In genomic region chrIII:6123647-6124046, ce11 we compare ENCODE assay signal across 8 worm cellular contexts.
A peak's percentile ranks its signal among the peaks of the same experiment; 100 is the strongest.
TF ChIP-seq lines count a peak whose summit lies in the region.

No protein-coding gene starts in this region.

TF ChIP-seq in whole organism, L1 larva, 84 proteins besides CTCF, POLR2A, EP300 and RAD21:
- TF ChIP-seq nhr-71 (tag; optimal IDR thresholded peaks at IDR 0.05; lab: Kevin White, UChicago) (peak; percentile 12), egl-13 (tag; optimal IDR thresholded peaks at IDR 0.05; lab: Kevin White, UChicago) (no peak), mdl-1 (tag; optimal IDR thresholded peaks at IDR 0.05; lab: Kevin White, UChicago) (no peak), nhr-19 (GFP tag; conservative IDR thresholded peaks at IDR 0.05; lab: Robert Waterston, UW) (0 out of 2 replicates have a peak, but pooled peaks have one; percentile 19), ceh-88 (GFP tag; IDR thresholded peaks at IDR 0.05; lab: Robert Waterston, UW) (peak; percentile 19; the same call in 1 of the 2 replicates), mab-9 (GFP tag; IDR thresholded peaks at IDR 0.05; lab: Robert Waterston, UW) (0 out of 2 replicates have a peak, but pooled peaks have one; percentile 10), ztf-4 (tag; optimal IDR thresholded peaks at IDR 0.05; lab: Kevin White, UChicago) (peak; percentile 74), efl-1 (optimal IDR thresholded peaks at IDR 0.05; lab: Kevin White, UChicago) (no peak), efl-1 (GFP tag; optimal IDR thresholded peaks at IDR 0.05 in 1 of 2; lab: Kevin White, UChicago) (peak in 1 of 2 experiments; percentile 29), unc-98 (GFP tag; IDR thresholded peaks at IDR 0.05; lab: Robert Waterston, UW) (no peak)

TF ChIP-seq in whole organism, L2 larva, 48 proteins besides CTCF, POLR2A, EP300 and RAD21:
- TF ChIP-seq ama-1 (optimal IDR thresholded peaks at IDR 0.05; lab: Kevin White, UChicago) (peak; percentile 37), crh-2 (tag; optimal IDR thresholded peaks at IDR 0.05; lab: Kevin White, UChicago) (peak; percentile 37), ztf-4 (tag; optimal IDR thresholded peaks at IDR 0.05; lab: Kevin White, UChicago) (peak; percentile 35), sem-4 (tag; optimal IDR thresholded peaks at IDR 0.05; lab: Kevin White, UChicago) (no peak), Y55F3AM.14 (GFP tag; optimal IDR thresholded peaks at IDR 0.05; lab: Kevin White, UChicago) (peak; percentile 55)
TF ChIP-seq in whole organism, L2 larva: peak in this region for 4.

TF ChIP-seq in whole organism, L3 larva, 47 proteins besides CTCF, POLR2A, EP300 and RAD21:
- TF ChIP-seq ceh-82 (tag; optimal IDR thresholded peaks at IDR 0.05; lab: Kevin White, UChicago) (peak; percentile 36), aly-2 (tag; optimal IDR thresholded peaks at IDR 0.05; lab: Kevin White, UChicago) (peak; percentile 42), ceh-28 (tag; optimal IDR thresholded peaks at IDR 0.05; lab: Kevin White, UChicago) (no peak), lsy-12 (tag; optimal IDR thresholded peaks at IDR 0.05; lab: Kevin White, UChicago) (peak; percentile 37), ama-1 (optimal IDR thresholded peaks at IDR 0.05; lab: Kevin White, UChicago) (peak; percentile 13)

TF ChIP-seq in whole organism, L4 larva, 104 proteins besides CTCF, POLR2A, EP300 and RAD21 (continues in another document):
- TF ChIP-seq ZK546.5 (tag; optimal IDR thresholded peaks at IDR 0.05; lab: Kevin White, UChicago) (no peak), lim-7 (GFP tag; IDR thresholded peaks at IDR 0.05; lab: Robert Waterston, UW) (peak; percentile 52; the same call in 1 of the 2 replicates), daf-8 (GFP tag; IDR thresholded peaks at IDR 0.05; lab: Robert Waterston, UW) (no peak), duxl-1 (tag; optimal IDR thresholded peaks at IDR 0.05; lab: Kevin White, UChicago; ENCODE audit: poor library complexity) (no peak), aha-1 (tag; lab: Kevin White, UChicago) (no peak), php-3 (GFP tag; IDR thresholded peaks at IDR 0.05; lab: Robert Waterston, UW) (peak; percentile 42; the same call in 1 of the 2 replicates), lsy-2 (tag; optimal IDR thresholded peaks at IDR 0.05; lab: Kevin White, UChicago) (peak; percentile 13 to 23), nhr-41 (GFP tag; IDR thresholded peaks at IDR 0.05; lab: Robert Waterston, UW) (no peak), daf-16 (GFP tag; optimal IDR thresholded peaks at IDR 0.05; lab: Kevin White, UChicago) (peak in 1 of 2 experiments; percentile 39), daf-16 (tag; optimal IDR thresholded peaks at IDR 0.05; lab: Kevin White, UChicago) (no peak), F26F4.8 (GFP tag; conservative IDR thresholded peaks at IDR 0.05; lab: Robert Waterston, UW) (no peak), tag-97 (GFP tag; IDR thresholded peaks at IDR 0.05; lab: Robert Waterston, UW) (no peak), pha-4 (GFP tag; IDR thresholded peaks at IDR 0.05; lab: Robert Waterston, UW) (no peak), pha-4 (tag; optimal IDR thresholded peaks at IDR 0.05; lab: Kevin White, UChicago) (no peak)

TF ChIP-seq in whole organism, late embryonic, 69 proteins besides CTCF, POLR2A, EP300 and RAD21:
- peak; percentile 7 for TF ChIP-seq sox-4 (tag; optimal IDR thresholded peaks at IDR 0.05; lab: Kevin White, UChicago)
- TF ChIP-seq pax-1 (tag; optimal IDR thresholded peaks at IDR 0.05; lab: Kevin White, UChicago) = no peak
- TF ChIP-seq mec-3 (tag; optimal IDR thresholded peaks at IDR 0.05; lab: Kevin White, UChicago; ENCODE audit: borderline replicate concordance) = no peak
- no peak for TF ChIP-seq fax-1 (tag; optimal IDR thresholded peaks at IDR 0.05; lab: Kevin White, UChicago)
- TF ChIP-seq syd-9 (tag; optimal IDR thresholded peaks at IDR 0.05; lab: Kevin White, UChicago) = no peak
- no peak for TF ChIP-seq dmd-4 (tag; optimal IDR thresholded peaks at IDR 0.05; lab: Kevin White, UChicago; ENCODE audit: borderline replicate concordance)

TF ChIP-seq in whole organism, midembryonic, 9 proteins besides CTCF, POLR2A, EP300 and RAD21:
- TF ChIP-seq flt-1 (GFP tag; IDR thresholded peaks at IDR 0.05; lab: Robert Waterston, UW) (0 out of 2 replicates have a peak, but pooled peaks have one; percentile 35), tab-1 (GFP tag; IDR thresholded peaks at IDR 0.05; lab: Robert Waterston, UW) (no peak)

TF ChIP-seq in whole organism, mixed stage, embryonic, 35 proteins besides CTCF, POLR2A, EP300 and RAD21:
- TF ChIP-seq unc-120 (tag; optimal IDR thresholded peaks at IDR 0.05; lab: Kevin White, UChicago; ENCODE audit: poor library complexity, severe bottlenecking) = peak; percentile 1
- TF ChIP-seq drap-1 (GFP tag; optimal IDR thresholded peaks at IDR 0.05; lab: Kevin White, UChicago) = no peak

TF ChIP-seq in whole organism, young adult, 124 proteins besides CTCF, POLR2A, EP300 and RAD21 (continues in another document):
- 0 out of 2 replicates have a peak, but pooled peaks have one; percentile 11 for TF ChIP-seq ceh-100 (GFP tag; IDR thresholded peaks at IDR 0.05; lab: Robert Waterston, UW)
- TF ChIP-seq madf-6 (GFP tag; IDR thresholded peaks at IDR 0.05; lab: Robert Waterston, UW) = peak; percentile 33; the same call in 1 of the 2 replicates
- TF ChIP-seq dpl-1 (GFP tag; optimal IDR thresholded peaks at IDR 0.05; lab: Kevin White, UChicago) = no peak
- TF ChIP-seq ztf-26 (tag; optimal IDR thresholded peaks at IDR 0.05; lab: Kevin White, UChicago) = no peak
- no peak for TF ChIP-seq ztf-22 (GFP tag; optimal IDR thresholded peaks at IDR 0.05; lab: Kevin White, UChicago)
- no peak for TF ChIP-seq ceh-40 (GFP tag; IDR thresholded peaks at IDR 0.05; lab: Robert Waterston, UW)
- TF ChIP-seq atf-7 (tag; optimal IDR thresholded peaks at IDR 0.05; lab: Kevin White, UChicago) = no peak
- TF ChIP-seq lin-35 (GFP tag; optimal IDR thresholded peaks at IDR 0.05; lab: Kevin White, UChicago) = peak in 1 of 3 experiments; percentile 62
- peak; percentile 64; the same call in 1 of the 2 replicates for TF ChIP-seq aptf-3 (GFP tag; IDR thresholded peaks at IDR 0.05; lab: Robert Waterston, UW)
- TF ChIP-seq repo-1 (tag; optimal IDR thresholded peaks at IDR 0.05; lab: Kevin White, UChicago) = no peak
- no peak for TF ChIP-seq lsl-1 (GFP tag; optimal IDR thresholded peaks at IDR 0.05; lab: Kevin White, UChicago)
- TF ChIP-seq F49E8.2 (tag; optimal IDR thresholded peaks at IDR 0.05; lab: Kevin White, UChicago; ENCODE audit: insufficient read depth) = no peak
- TF ChIP-seq nhr-120 (GFP tag; IDR thresholded peaks at IDR 0.05; lab: Robert Waterston, UW) = no peak
- no peak for TF ChIP-seq lin-26 (GFP tag; IDR thresholded peaks at IDR 0.05; lab: Robert Waterston, UW)
- 0 out of 2 replicates have a peak, but pooled peaks have one; percentile 4 for TF ChIP-seq dox-1 (GFP tag; IDR thresholded peaks at IDR 0.05; lab: Robert Waterston, UW)
- peak; percentile 42 for TF ChIP-seq him-1 (tag; optimal IDR thresholded peaks at IDR 0.05; lab: Kevin White, UChicago)
- TF ChIP-seq Y53F4B.3 (GFP tag; IDR thresholded peaks at IDR 0.05; lab: Robert Waterston, UW) = no peak
- peak; percentile 14 for TF ChIP-seq tbp1 (GFP tag; optimal IDR thresholded peaks at IDR 0.05; lab: Kevin White, UChicago)
- peak; percentile 50 for TF ChIP-seq athp-1 (tag; optimal IDR thresholded peaks at IDR 0.05; lab: Kevin White, UChicago)
- TF ChIP-seq D2030.7 (GFP tag; IDR thresholded peaks at IDR 0.05; lab: Robert Waterston, UW) = no peak
- TF ChIP-seq attf-6 (GFP tag; IDR thresholded peaks at IDR 0.05; lab: Robert Waterston, UW) = 0 out of 2 replicates have a peak, but pooled peaks have one; percentile 18
- no peak for TF ChIP-seq efl-1 (GFP tag; optimal IDR thresholded peaks at IDR 0.05; lab: Kevin White, UChicago)
- no peak for TF ChIP-seq F33H1.4 (GFP tag; IDR thresholded peaks at IDR 0.05; lab: Robert Waterston, UW)
- TF ChIP-seq F10E7.11 (tag; optimal IDR thresholded peaks at IDR 0.05; lab: Kevin White, UChicago) = no peak
- no peak for TF ChIP-seq madf-8 (GFP tag; conservative IDR thresholded peaks at IDR 0.05; lab: Robert Waterston, UW)
- TF ChIP-seq ZK185.1 (tag; optimal IDR thresholded peaks at IDR 0.05; lab: Kevin White, UChicago; ENCODE audit: poor library complexity, severe bottlenecking) = no peak
- no peak for TF ChIP-seq sptf-2 (GFP tag; optimal IDR thresholded peaks at IDR 0.05; lab: Kevin White, UChicago)
- TF ChIP-seq Y95B8A.8 (GFP tag; IDR thresholded peaks at IDR 0.05; lab: Robert Waterston, UW) = no peak
- no peak for TF ChIP-seq C06A6.2 (GFP tag; conservative IDR thresholded peaks at IDR 0.05; lab: Robert Waterston, UW)
- no peak for TF ChIP-seq mel-28 (tag; optimal IDR thresholded peaks at IDR 0.05; lab: Kevin White, UChicago; ENCODE audit: borderline replicate concordance)
- TF ChIP-seq B0261.1 (tag; optimal IDR thresholded peaks at IDR 0.05; lab: Kevin White, UChicago) = no peak
- TF ChIP-seq die-1 (tag; optimal IDR thresholded peaks at IDR 0.05; lab: Kevin White, UChicago) = no peak
- 0 out of 2 replicates have a peak, but pooled peaks have one; percentile 9 for TF ChIP-seq ztf-25 (GFP tag; IDR thresholded peaks at IDR 0.05; lab: Robert Waterston, UW)
- no peak for TF ChIP-seq fkh-3 (tag; optimal IDR thresholded peaks at IDR 0.05; lab: Kevin White, UChicago)
- TF ChIP-seq lsy-27 (tag; optimal IDR thresholded peaks at IDR 0.05; lab: Kevin White, UChicago; ENCODE audit: borderline replicate concordance, insufficient read depth) = no peak
- TF ChIP-seq ama-1 (optimal IDR thresholded peaks at IDR 0.05; lab: Kevin White, UChicago) = no peak
- no peak for TF ChIP-seq ama-1 (GFP tag; optimal IDR thresholded peaks at IDR 0.05; lab: Kevin White, UChicago)
- TF ChIP-seq lin-40 (tag; optimal IDR thresholded peaks at IDR 0.05; lab: Kevin White, UChicago) = no peak
- TF ChIP-seq ceh-58 (GFP tag; IDR thresholded peaks at IDR 0.05; lab: Robert Waterston, UW) = no peak
- no peak for TF ChIP-seq lin-54 (GFP tag; optimal IDR thresholded peaks at IDR 0.05; lab: Kevin White, UChicago)
- no peak for TF ChIP-seq xnd-1 (tag; optimal IDR thresholded peaks at IDR 0.05; lab: Kevin White, UChicago)
- no peak for TF ChIP-seq dpff-1 (tag; optimal IDR thresholded peaks at IDR 0.05; lab: Kevin White, UChicago)
- no peak for TF ChIP-seq F39B2.1 (GFP tag; IDR thresholded peaks at IDR 0.05; lab: Robert Waterston, UW)
- 0 out of 2 replicates have a peak, but pooled peaks have one; percentile 11 for TF ChIP-seq pbrm-1 (GFP tag; IDR thresholded peaks at IDR 0.05; lab: Robert Waterston, UW)
- no peak for TF ChIP-seq sdz-38 (tag; optimal IDR thresholded peaks at IDR 0.05; lab: Kevin White, UChicago)
- no peak for TF ChIP-seq T26A5.8 (tag; optimal IDR thresholded peaks at IDR 0.05; lab: Kevin White, UChicago)
- peak; percentile 40 for TF ChIP-seq F52B5.7 (tag; optimal IDR thresholded peaks at IDR 0.05; lab: Kevin White, UChicago)
- TF ChIP-seq unc-130 (GFP tag; optimal IDR thresholded peaks at IDR 0.05; lab: Kevin White, UChicago) = no peak
